Fruit fly (Drosophila melanogaster) whole organism, embryonic: ENCODE measurements around the gene sdt.

Experiments
- Antp ChIP-seq: fragments of 200-800 bp; sonication (Bioruptor generic); optimal IDR thresholded peaks from 3 replicates; lab custom pipeline; 2016; ENCODE audit warnings: missing biosample characterization, missing genetic modification characterization
- CG10366 ChIP-seq: fragments of 200-800 bp; sonication (Bioruptor generic); IDR thresholded peaks from 2 replicates; pipeline ENCODE4 v1.3.6; 2022; ENCODE audit warnings: missing biosample characterization, missing genetic modification characterization
- CG11560 ChIP-seq: fragments of 200-800 bp; sonication (Bioruptor generic); IDR thresholded peaks from 3 replicates; pipeline ENCODE4 v1.3.6; 2022; ENCODE audit warnings: missing biosample characterization, missing genetic modification characterization
- CG13296 ChIP-seq: fragments of 200-800 bp; sonication (Bioruptor generic); optimal IDR thresholded peaks from 3 replicates; lab custom pipeline; 2018; ENCODE audit warnings: missing biosample characterization, mild to moderate bottlenecking, missing genetic modification characterization
- CG13624 ChIP-seq: fragments of 200-800 bp; sonication (Bioruptor generic); optimal IDR thresholded peaks from 2 replicates; lab custom pipeline; 2016; ENCODE audit warnings: missing biosample characterization, missing genetic modification characterization
- CG14441 ChIP-seq: fragments of 200-800 bp; sonication (Bioruptor generic); IDR thresholded peaks from 2 replicates; pipeline ENCODE4 v1.3.6; 2022; ENCODE audit warnings: missing biosample characterization, missing genetic modification characterization
- CG1602 ChIP-seq: fragments of 200-800 bp; sonication (Bioruptor generic); optimal IDR thresholded peaks from 3 replicates; lab custom pipeline; 2016; ENCODE audit warnings: missing biosample characterization, missing genetic modification characterization
- CG1603 ChIP-seq: fragments of 200-800 bp; sonication (Bioruptor generic); optimal IDR thresholded peaks from 2 replicates; lab custom pipeline; 2019; ENCODE audit warnings: missing biosample characterization, mild to moderate bottlenecking, missing genetic modification characterization, moderate library complexity
- CG17802 ChIP-seq: fragments of 200-800 bp; sonication (Bioruptor generic); optimal IDR thresholded peaks from 2 replicates; lab custom pipeline; 2018; ENCODE audit warnings: missing biosample characterization, mild to moderate bottlenecking, missing genetic modification characterization, moderate library complexity
- CG18011 ChIP-seq: fragments of 200-800 bp; sonication (Bioruptor generic); optimal IDR thresholded peaks from 2 replicates; lab custom pipeline; 2017; ENCODE audit warnings: missing biosample characterization, missing genetic modification characterization, mild to moderate bottlenecking, moderate library complexity, missing genotype
- CG18476 ChIP-seq: fragments of 200-800 bp; sonication (Bioruptor generic); optimal IDR thresholded peaks from 2 replicates; lab custom pipeline; 2016; ENCODE audit warnings: missing biosample characterization, mild to moderate bottlenecking, missing genetic modification characterization
- CG18619 ChIP-seq: fragments of 200-800 bp; sonication (Bioruptor generic); optimal IDR thresholded peaks from 3 replicates; lab custom pipeline; 2017; ENCODE audit warnings: missing biosample characterization, mild to moderate bottlenecking, missing genetic modification characterization
- CG32767 ChIP-seq: fragments of 200-800 bp; sonication (Bioruptor generic); IDR thresholded peaks from 2 replicates; pipeline ENCODE4 v1.3.6; 2022; ENCODE audit warnings: missing biosample characterization, missing genetic modification characterization
- CG34376 ChIP-seq: fragments of 200-800 bp; sonication (Bioruptor generic); optimal IDR thresholded peaks from 2 replicates; lab custom pipeline; 2018; ENCODE audit warnings: missing biosample characterization, mild to moderate bottlenecking, missing genetic modification characterization
- CG4617 ChIP-seq: fragments of 200-800 bp; sonication (Bioruptor generic); optimal IDR thresholded peaks from 3 replicates; lab custom pipeline; 2016; ENCODE audit warnings: missing biosample characterization, missing genetic modification characterization, borderline replicate concordance
- CG6689 ChIP-seq: fragments of 200-800 bp; sonication (Bioruptor generic); IDR thresholded peaks from 2 replicates; pipeline ENCODE4 v1.3.6; 2022; ENCODE audit warnings: missing biosample characterization, missing genetic modification characterization
- CG7963 ChIP-seq: fragments of 200-800 bp; sonication (Bioruptor generic); IDR thresholded peaks from 3 replicates; pipeline ENCODE4 v1.3.6; 2022; ENCODE audit warnings: missing biosample characterization, missing genetic modification characterization; ENCODE audit not compliant: partially characterized antibody
- CG9727 ChIP-seq: fragments of 200-800 bp; sonication (Bioruptor generic); optimal IDR thresholded peaks from 3 replicates; lab custom pipeline; 2017; ENCODE audit warnings: missing biosample characterization, mild to moderate bottlenecking, missing genetic modification characterization
- Deaf1 ChIP-seq: fragments of 200-800 bp; optimal IDR thresholded peaks from 3 replicates; lab custom pipeline; 2019; ENCODE audit warnings: missing biosample characterization, mild to moderate bottlenecking, missing genetic modification characterization, moderate library complexity
- Drgx ChIP-seq: fragments of 200-800 bp; sonication (Bioruptor generic); IDR thresholded peaks from 2 replicates; pipeline ENCODE4 v1.3.6; 2022; ENCODE audit warnings: missing biosample characterization, missing genetic modification characterization
- Fer1 ChIP-seq: fragments of 200-800 bp; sonication (Bioruptor generic); optimal IDR thresholded peaks from 2 replicates; lab custom pipeline; 2017; ENCODE audit warnings: missing biosample characterization, mild to moderate bottlenecking, missing genetic modification characterization
- Hey ChIP-seq: fragments of 200-800 bp; sonication (Bioruptor generic); optimal IDR thresholded peaks from 3 replicates; lab custom pipeline; 2018; ENCODE audit warnings: missing biosample characterization, mild to moderate bottlenecking, missing genetic modification characterization
- Hr51 ChIP-seq, 2 experiments: fragments of 200-800 bp; sonication (Bioruptor generic); optimal IDR thresholded peaks; 2 replicates in 1 of 2; 3 replicates in 1 of 2; lab custom pipeline; 2016 to 2018; ENCODE audit warnings: missing biosample characterization in 2 of 2, missing genetic modification characterization in 2 of 2, mild to moderate bottlenecking in 1 of 2, moderate library complexity in 1 of 2
- Hr78 ChIP-seq, 2 experiments: fragments of 200-800 bp in 1 of 2; fragments of >200 bp in 1 of 2; sonication (Bioruptor generic) in 1 of 2; optimal IDR thresholded peaks; 2 replicates each; lab custom pipeline; 2017 to 2019; ENCODE audit warnings: missing biosample characterization in 2 of 2, missing genetic modification characterization in 2 of 2, mild to moderate bottlenecking in 1 of 2, moderate library complexity in 1 of 2
- Side ChIP-seq: fragments of 200-800 bp; sonication (Bioruptor generic); optimal IDR thresholded peaks from 2 replicates; lab custom pipeline; 2016; ENCODE audit warnings: missing biosample characterization, missing genetic modification characterization
- Stat92E ChIP-seq, 3 experiments: fragments of >200 bp in 2 of 3; fragments of 200-800 bp in 1 of 3; sonication (Bioruptor generic) in 1 of 3; optimal IDR thresholded peaks; 2 replicates each; lab custom pipeline; 2017 to 2019; ENCODE audit warnings: missing biosample characterization in 3 of 3, missing genetic modification characterization in 3 of 3, mild to moderate bottlenecking in 1 of 3, moderate library complexity in 1 of 3
- Usf ChIP-seq: fragments of 200-800 bp; sonication (Bioruptor generic); optimal IDR thresholded peaks from 2 replicates; lab custom pipeline; 2017; ENCODE audit warnings: missing genotype, missing biosample characterization, missing genetic modification characterization
- YL-1 ChIP-seq: fragments of 200-800 bp; sonication (Bioruptor generic); optimal IDR thresholded peaks from 3 replicates; lab custom pipeline; 2017; ENCODE audit warnings: missing biosample characterization, mild to moderate bottlenecking, missing genetic modification characterization
- bsh ChIP-seq, 2 experiments: fragments of 200-800 bp; sonication (Bioruptor generic); optimal IDR thresholded peaks; 2 replicates each; lab custom pipeline; 2017 to 2018; ENCODE audit warnings: mild to moderate bottlenecking in 2 of 2, missing biosample characterization in 2 of 2, missing genetic modification characterization in 2 of 2, moderate library complexity in 1 of 2
- ci ChIP-seq: fragments of 200-800 bp; sonication (Bioruptor generic); IDR thresholded peaks from 3 replicates; pipeline ENCODE4 v1.3.6; 2022; ENCODE audit warnings: missing biosample characterization, missing genetic modification characterization
- dati ChIP-seq: fragments of 200-800 bp; sonication (Bioruptor generic); IDR thresholded peaks from 2 replicates; pipeline ENCODE4 v1.3.6; 2022; ENCODE audit warnings: missing biosample characterization, missing genetic modification characterization
- fru ChIP-seq: fragments of >200 bp; optimal IDR thresholded peaks from 2 replicates; lab custom pipeline; 2017
- fu2 ChIP-seq: fragments of 200-800 bp; sonication (Bioruptor generic); optimal IDR thresholded peaks from 2 replicates; lab custom pipeline; 2016; ENCODE audit warnings: missing biosample characterization, missing genetic modification characterization
- gem ChIP-seq: fragments of 200-800 bp; sonication (Bioruptor generic); optimal IDR thresholded peaks from 2 replicates; lab custom pipeline; 2019; ENCODE audit warnings: missing biosample characterization, mild to moderate bottlenecking, missing genetic modification characterization, moderate library complexity
- kay ChIP-seq: fragments of 200-800 bp; sonication (Bioruptor generic); optimal IDR thresholded peaks from 2 replicates; lab custom pipeline; 2016; ENCODE audit warnings: missing biosample characterization, missing genetic modification characterization
- lab ChIP-seq: fragments of 200-800 bp; sonication (Bioruptor generic); optimal IDR thresholded peaks from 3 replicates; lab custom pipeline; 2017; ENCODE audit warnings: missing biosample characterization, missing genetic modification characterization, mild to moderate bottlenecking, moderate library complexity, missing genetic modification reagents
- lola ChIP-seq, 3 experiments: fragments of >200 bp in 2 of 3; fragments of 200-800 bp in 1 of 3; sonication (Bioruptor generic) in 1 of 3; optimal IDR thresholded peaks; 2 replicates each; lab custom pipeline; 2017 to 2019; ENCODE audit warnings: missing biosample characterization in 3 of 3, missing genetic modification characterization in 3 of 3, mild to moderate bottlenecking in 1 of 3, moderate library complexity in 1 of 3
- mam ChIP-seq: fragments of 200-800 bp; sonication (Bioruptor generic); optimal IDR thresholded peaks from 3 replicates; lab custom pipeline; 2016; ENCODE audit warnings: missing biosample characterization, missing genetic modification characterization
- peb ChIP-seq: fragments of 200-800 bp; sonication (Bioruptor generic); IDR thresholded peaks from 2 replicates; pipeline ENCODE4 v1.3.6; 2022; ENCODE audit warnings: missing biosample characterization, missing genetic modification characterization
- phol ChIP-seq: fragments of 200-800 bp; sonication (Bioruptor generic); optimal IDR thresholded peaks from 3 replicates; lab custom pipeline; 2018; ENCODE audit warnings: missing biosample characterization, mild to moderate bottlenecking, missing genetic modification characterization, moderate library complexity
- seq ChIP-seq: fragments of 200-800 bp; sonication (Bioruptor generic); IDR thresholded peaks from 2 replicates; pipeline ENCODE4 v1.3.6; 2022; ENCODE audit warnings: missing biosample characterization, missing genetic modification characterization
- sisA ChIP-seq: fragments of 200-800 bp; sonication (Bioruptor generic); IDR thresholded peaks from 2 replicates; pipeline ENCODE4 v1.3.6; 2022; ENCODE audit warnings: missing biosample characterization, missing genetic modification characterization
- slou ChIP-seq: fragments of 200-800 bp; sonication (Bioruptor generic); optimal IDR thresholded peaks from 3 replicates; lab custom pipeline; 2016; ENCODE audit warnings: missing biosample characterization, missing genetic modification characterization
- sna ChIP-seq: fragments of 200-800 bp; sonication (Bioruptor generic); IDR thresholded peaks from 2 replicates; pipeline ENCODE4 v1.3.6; 2022; ENCODE audit warnings: missing biosample characterization, missing genetic modification characterization; ENCODE audit not compliant: partially characterized antibody
- sqz ChIP-seq: fragments of 200-800 bp; sonication (Bioruptor generic); optimal IDR thresholded peaks from 3 replicates; lab custom pipeline; 2018; ENCODE audit warnings: missing biosample characterization, mild to moderate bottlenecking, missing genetic modification characterization
- stc ChIP-seq: fragments of 200-800 bp; sonication (Bioruptor generic); IDR thresholded peaks from 2 replicates; pipeline ENCODE4 v1.3.6; 2022; ENCODE audit warnings: missing biosample characterization, missing genetic modification characterization
- tgo ChIP-seq: fragments of 200-800 bp; sonication (Bioruptor generic); IDR thresholded peaks from 3 replicates; pipeline ENCODE4 v1.3.6; 2022; ENCODE audit warnings: missing biosample characterization, missing genetic modification characterization
- ttk ChIP-seq: fragments of 200-800 bp; sonication (Bioruptor generic); IDR thresholded peaks from 2 replicates; pipeline ENCODE4 v2.1.2; 2022; ENCODE audit warnings: missing biosample characterization, missing genetic modification characterization
- tup ChIP-seq: fragments of 200-800 bp; sonication (Bioruptor generic); optimal IDR thresholded peaks from 2 replicates; lab custom pipeline; 2016; ENCODE audit warnings: missing biosample characterization, mild to moderate bottlenecking, missing genetic modification characterization, moderate library complexity
- wdn ChIP-seq: fragments of 200-800 bp; sonication (Bioruptor generic); IDR thresholded peaks from 2 replicates; pipeline ENCODE4 v1.3.6; 2022; ENCODE audit warnings: missing biosample characterization, missing genetic modification characterization

sdt gene

dm6 chrX:8207054-8207453, 28.7 kb downstream of the sdt start (continued):
- no peak for TF ChIP-seq CG11560 (tag; lab: Robert Waterston, UW)
- TF ChIP-seq mam (GFP tag; lab: Kevin White, UChicago), result no peak
- no peak for TF ChIP-seq slou
- no peak for TF ChIP-seq kay (GFP tag; lab: Kevin White, UChicago)
- TF ChIP-seq CG1603 (tag; lab: Kevin White, UChicago), result peak; percentile 54
- 0 out of 2 replicates have a peak, but pooled peaks have one; percentile 41 for TF ChIP-seq ttk (GFP tag; lab: Robert Waterston, UW)
- no peak for TF ChIP-seq Side
- TF ChIP-seq Usf, result no peak
- TF ChIP-seq Antp, result no peak
- TF ChIP-seq Hr78 (GFP tag; optimal IDR thresholded peaks at IDR 0.05; lab: Kevin White, UChicago), result no peak
- no peak for TF ChIP-seq lab
- peak in 1 of 2 experiments; percentile 6 for TF ChIP-seq bsh (GFP tag; optimal IDR thresholded peaks at IDR 0.05; lab: Kevin White, UChicago)
- peak; percentile 19 for TF ChIP-seq gem (tag; lab: Kevin White, UChicago)
- peak; percentile 30; the same call in 1 of the 2 replicates for TF ChIP-seq CG14441 (GFP tag; lab: Robert Waterston, UW)
- TF ChIP-seq CG17802, result no peak
- TF ChIP-seq Fer1 (GFP tag; lab: Kevin White, UChicago), result no peak
- TF ChIP-seq CG18476 (GFP tag; lab: Kevin White, UChicago), result no peak
- no peak for TF ChIP-seq CG4617 (GFP tag; lab: Kevin White, UChicago)
- TF ChIP-seq Drgx (GFP tag; lab: Robert Waterston, UW), result peak; percentile 57; the same call in 1 of the 2 replicates
- no peak for TF ChIP-seq fru (lab: Kevin White, UChicago)
- no peak for TF ChIP-seq stc (GFP tag; lab: Robert Waterston, UW)
- no peak for TF ChIP-seq wdn
- TF ChIP-seq sqz (GFP tag; lab: Kevin White, UChicago), result no peak
- no peak for TF ChIP-seq sna (GFP tag; lab: Robert Waterston, UW)
- no peak for TF ChIP-seq CG13624
- TF ChIP-seq Stat92E (GFP tag; optimal IDR thresholded peaks at IDR 0.05; lab: Kevin White, UChicago), result no peak
- no peak for TF ChIP-seq CG18011 (GFP tag; lab: Kevin White, UChicago)
- TF ChIP-seq phol, result no peak
- 0 out of 2 replicates have a peak, but pooled peaks have one; percentile 20 for TF ChIP-seq CG6689 (GFP tag; lab: Robert Waterston, UW)
- no peak for TF ChIP-seq CG32767
- no peak for TF ChIP-seq peb (GFP tag; lab: Robert Waterston, UW)
- no peak for TF ChIP-seq CG34376
- TF ChIP-seq seq, result no peak
- TF ChIP-seq CG7963 (GFP tag; lab: Robert Waterston, UW), result no peak
- TF ChIP-seq YL-1, result no peak
- TF ChIP-seq CG10366, result peak; percentile 11; the same call in 1 of the 2 replicates
- no peak for TF ChIP-seq fu2
- TF ChIP-seq tgo (GFP tag; lab: Robert Waterston, UW), result 0 out of 3 replicates have a peak, but pooled peaks have one; percentile 15
- no peak for TF ChIP-seq Deaf1 (tag; lab: Kevin White, UChicago)
- TF ChIP-seq CG13296, result no peak
- TF ChIP-seq dati, result no peak
- no peak for TF ChIP-seq CG1602 (GFP tag; lab: Kevin White, UChicago)
- TF ChIP-seq Hey (tag; lab: Kevin White, UChicago), result no peak
- TF ChIP-seq Hr51 (GFP tag; optimal IDR thresholded peaks at IDR 0.05; lab: Kevin White, UChicago), result peak in 1 of 2 experiments; percentile 34
- no peak for TF ChIP-seq lola (GFP tag; optimal IDR thresholded peaks at IDR 0.05; lab: Kevin White, UChicago)
- no peak for TF ChIP-seq CG18619 (GFP tag; lab: Kevin White, UChicago)
- TF ChIP-seq ci (GFP tag; lab: Robert Waterston, UW), result peak; percentile 35; the same call in 1 of the 3 replicates
- 0 out of 2 replicates have a peak, but pooled peaks have one; percentile 8 for TF ChIP-seq sisA (GFP tag; lab: Robert Waterston, UW)
- no peak for TF ChIP-seq tup (GFP tag; lab: Kevin White, UChicago)
- TF ChIP-seq CG9727, result no peak
